Fruit fly (Drosophila melanogaster) whole organism, embryonic: ENCODE results near the gene CG7512.

Source experiments
- ATbp ChIP-seq: fragments of 200-800 bp; sonication (Bioruptor generic); optimal IDR thresholded peaks from 2 replicates; lab custom pipeline; 2017; ENCODE audit warnings: missing biosample characterization, mild to moderate bottlenecking, missing genetic modification characterization, missing genetic modification reagents
- Atf6 ChIP-seq: fragments of 200-800 bp; sonication (Bioruptor generic); IDR thresholded peaks from 2 replicates; pipeline ENCODE4 v1.3.6; 2022; ENCODE audit warnings: missing biosample characterization, missing genetic modification characterization
- CG10147 ChIP-seq: fragments of 200-800 bp; sonication (Bioruptor generic); optimal IDR thresholded peaks from 2 replicates; lab custom pipeline; 2019; ENCODE audit warnings: missing biosample characterization, mild to moderate bottlenecking, missing genetic modification characterization, moderate library complexity
- CG12299 ChIP-seq: fragments of 200-800 bp; sonication (Bioruptor generic); optimal IDR thresholded peaks from 2 replicates; lab custom pipeline; 2018; ENCODE audit warnings: missing biosample characterization, mild to moderate bottlenecking, missing genetic modification characterization
- CG12391 ChIP-seq: fragments of 200-800 bp; sonication (Bioruptor generic); optimal IDR thresholded peaks from 3 replicates; lab custom pipeline; 2018; ENCODE audit warnings: missing biosample characterization, mild to moderate bottlenecking, missing genetic modification characterization, moderate library complexity
- CG12769 ChIP-seq: fragments of 200-800 bp; sonication (Bioruptor generic); optimal IDR thresholded peaks from 2 replicates; lab custom pipeline; 2019; ENCODE audit warnings: missing biosample characterization, mild to moderate bottlenecking, missing genetic modification characterization, moderate library complexity
- CG13296 ChIP-seq: fragments of 200-800 bp; sonication (Bioruptor generic); optimal IDR thresholded peaks from 3 replicates; lab custom pipeline; 2018; ENCODE audit warnings: missing biosample characterization, mild to moderate bottlenecking, missing genetic modification characterization
- CG13424 ChIP-seq: fragments of 200-800 bp; sonication (Bioruptor generic); optimal IDR thresholded peaks from 2 replicates; lab custom pipeline; 2019; ENCODE audit warnings: missing biosample characterization, mild to moderate bottlenecking, missing genetic modification characterization, moderate library complexity
- CG13624 ChIP-seq: fragments of 200-800 bp; sonication (Bioruptor generic); optimal IDR thresholded peaks from 2 replicates; lab custom pipeline; 2016; ENCODE audit warnings: missing biosample characterization, missing genetic modification characterization
- CG13894 ChIP-seq: fragments of 200-800 bp; sonication (Bioruptor generic); optimal IDR thresholded peaks from 3 replicates; lab custom pipeline; 2018; ENCODE audit warnings: missing biosample characterization, mild to moderate bottlenecking, missing genetic modification characterization, moderate library complexity
- CG15269 ChIP-seq: fragments of 200-800 bp; sonication (Bioruptor generic); optimal IDR thresholded peaks from 2 replicates; lab custom pipeline; 2018; ENCODE audit warnings: missing biosample characterization, mild to moderate bottlenecking, missing genetic modification characterization, moderate library complexity
- CG15514 ChIP-seq: fragments of 200-800 bp; sonication (Bioruptor generic); optimal IDR thresholded peaks from 3 replicates; lab custom pipeline; 2017; ENCODE audit warnings: missing biosample characterization, missing genetic modification characterization, mild to moderate bottlenecking, moderate library complexity, missing genetic modification reagents
- CG16813 ChIP-seq: fragments of 200-800 bp; sonication (Bioruptor generic); IDR thresholded peaks from 3 replicates; pipeline ENCODE4 v1.3.6; 2022; ENCODE audit warnings: missing biosample characterization, missing genetic modification characterization; ENCODE audit not compliant: partially characterized antibody
- CG17568 ChIP-seq: fragments of 200-800 bp; sonication (Bioruptor generic); optimal IDR thresholded peaks from 2 replicates; lab custom pipeline; 2018; ENCODE audit warnings: missing biosample characterization, mild to moderate bottlenecking, missing genetic modification characterization, moderate library complexity
- CG18619 ChIP-seq: fragments of 200-800 bp; sonication (Bioruptor generic); optimal IDR thresholded peaks from 3 replicates; lab custom pipeline; 2017; ENCODE audit warnings: missing biosample characterization, mild to moderate bottlenecking, missing genetic modification characterization
- CG2678 ChIP-seq: fragments of 200-800 bp; sonication (Bioruptor generic); optimal IDR thresholded peaks from 3 replicates; lab custom pipeline; 2019; ENCODE audit warnings: missing biosample characterization, mild to moderate bottlenecking, missing genetic modification characterization, moderate library complexity
- CG6813 ChIP-seq: fragments of 200-800 bp; sonication (Bioruptor generic); optimal IDR thresholded peaks from 2 replicates; lab custom pipeline; 2017; ENCODE audit warnings: missing biosample characterization, missing genetic modification characterization, mild to moderate bottlenecking, moderate library complexity, missing genetic modification reagents
- CG7987 ChIP-seq: fragments of 200-800 bp; sonication (Bioruptor generic); optimal IDR thresholded peaks from 2 replicates; lab custom pipeline; 2018; ENCODE audit warnings: missing biosample characterization, mild to moderate bottlenecking, missing genetic modification characterization, moderate library complexity
- CG9727 ChIP-seq: fragments of 200-800 bp; sonication (Bioruptor generic); optimal IDR thresholded peaks from 3 replicates; lab custom pipeline; 2017; ENCODE audit warnings: missing biosample characterization, mild to moderate bottlenecking, missing genetic modification characterization
- Dbx ChIP-seq: fragments of 200-800 bp; sonication (Bioruptor generic); IDR thresholded peaks from 3 replicates; pipeline ENCODE4 v1.3.6; 2022; ENCODE audit warnings: missing biosample characterization, missing genetic modification characterization
- Fer1 ChIP-seq: fragments of 200-800 bp; sonication (Bioruptor generic); optimal IDR thresholded peaks from 2 replicates; lab custom pipeline; 2017; ENCODE audit warnings: missing biosample characterization, mild to moderate bottlenecking, missing genetic modification characterization
- HHEX ChIP-seq: fragments of 200-800 bp; sonication (Bioruptor generic); optimal IDR thresholded peaks from 3 replicates; lab custom pipeline; 2017; ENCODE audit warnings: missing biosample characterization, mild to moderate bottlenecking, missing genetic modification characterization, missing genetic modification reagents
- Med ChIP-seq: fragments of 200-800 bp; sonication (Bioruptor generic); peaks from one replicate; lab custom pipeline; 2016; ENCODE audit warnings: missing biosample characterization, missing genetic modification characterization, mild to moderate bottlenecking, inconsistent platforms, moderate library complexity
- Meics ChIP-seq: fragments of 200-800 bp; sonication (Bioruptor generic); optimal IDR thresholded peaks from 2 replicates; lab custom pipeline; 2017; ENCODE audit warnings: missing biosample characterization, mild to moderate bottlenecking, missing genetic modification characterization
- NFAT ChIP-seq: fragments of 200-800 bp; sonication (Bioruptor generic); IDR thresholded peaks from 2 replicates; pipeline ENCODE4 v1.3.6; 2022; ENCODE audit warnings: missing biosample characterization, missing genetic modification characterization
- Nf-YB ChIP-seq: fragments of 200-800 bp; sonication (Bioruptor generic); optimal IDR thresholded peaks from 3 replicates; lab custom pipeline; 2019; ENCODE audit warnings: missing biosample characterization, mild to moderate bottlenecking, missing genetic modification characterization, moderate library complexity
- Rfx ChIP-seq: fragments of 200-800 bp; sonication (Bioruptor generic); IDR thresholded peaks from 2 replicates; pipeline ENCODE4 v1.3.6; 2022; ENCODE audit warnings: missing biosample characterization, missing genetic modification characterization
- Ssrp ChIP-seq: fragments of 200-800 bp; sonication (Bioruptor generic); optimal IDR thresholded peaks from 2 replicates; lab custom pipeline; 2018; ENCODE audit warnings: missing biosample characterization, mild to moderate bottlenecking, missing genetic modification characterization, moderate library complexity
- Tbp ChIP-seq: fragments of >200 bp; optimal IDR thresholded peaks from 2 replicates; lab custom pipeline; 2018; ENCODE audit warnings: missing biosample characterization, missing genetic modification characterization
- Vsx1 ChIP-seq: fragments of 200-800 bp; sonication (Bioruptor generic); optimal IDR thresholded peaks from 2 replicates; lab custom pipeline; 2017; ENCODE audit warnings: missing biosample characterization, mild to moderate bottlenecking, missing genetic modification characterization, missing genetic modification reagents
- bab2 ChIP-seq: fragments of 200-800 bp; sonication (Bioruptor generic); optimal IDR thresholded peaks from 2 replicates; lab custom pipeline; 2016; ENCODE audit warnings: missing biosample characterization, missing genetic modification characterization
- bowl ChIP-seq: fragments of 200-800 bp; sonication (Bioruptor generic); IDR thresholded peaks from 2 replicates; pipeline ENCODE4 v1.3.6; 2022; ENCODE audit warnings: missing biosample characterization, missing genetic modification characterization
- chm ChIP-seq: fragments of 200-800 bp; sonication (Bioruptor generic); IDR thresholded peaks from 2 replicates; pipeline ENCODE4 v1.3.6; 2022; ENCODE audit warnings: missing biosample characterization, missing genetic modification characterization
- dmrt11E ChIP-seq: fragments of 200-800 bp; sonication (Bioruptor generic); optimal IDR thresholded peaks from 3 replicates; lab custom pipeline; 2018; ENCODE audit warnings: missing biosample characterization, mild to moderate bottlenecking, missing genetic modification characterization, moderate library complexity
- exex ChIP-seq: fragments of 200-800 bp; sonication (Bioruptor generic); optimal IDR thresholded peaks from 4 replicates; lab custom pipeline; 2018; ENCODE audit warnings: missing biosample characterization, mild to moderate bottlenecking, missing genetic modification characterization, moderate library complexity
- gcm ChIP-seq: fragments of 200-800 bp; sonication (Bioruptor generic); optimal IDR thresholded peaks from 2 replicates; lab custom pipeline; 2019; ENCODE audit warnings: missing biosample characterization, mild to moderate bottlenecking, missing genetic modification characterization, moderate library complexity
- gt ChIP-seq: fragments of 200-800 bp; sonication (Bioruptor generic); IDR thresholded peaks from 2 replicates; pipeline ENCODE4 v1.3.6; 2022; ENCODE audit warnings: missing biosample characterization, missing genetic modification characterization
- hkb ChIP-seq, 2 experiments: fragments of 200-800 bp in 1 of 2; fragments of >200 bp in 1 of 2; sonication (Bioruptor generic) in 1 of 2; IDR thresholded peaks in 1 of 2; optimal IDR thresholded peaks in 1 of 2; 2 replicates each; pipeline versions ENCODE4 v1.3.6 to Lab custom; 2017 to 2022; ENCODE audit warnings: missing biosample characterization in 1 of 2, missing genetic modification characterization in 1 of 2
- hth ChIP-seq: fragments of >200 bp; optimal IDR thresholded peaks from 2 replicates; lab custom pipeline; 2017; ENCODE audit warnings: inconsistent platforms
- kah ChIP-seq: fragments of 200-800 bp; sonication (Bioruptor generic); optimal IDR thresholded peaks from 2 replicates; lab custom pipeline; 2018; ENCODE audit warnings: missing biosample characterization, mild to moderate bottlenecking, missing genetic modification characterization
- lab ChIP-seq: fragments of 200-800 bp; sonication (Bioruptor generic); optimal IDR thresholded peaks from 3 replicates; lab custom pipeline; 2017; ENCODE audit warnings: missing biosample characterization, missing genetic modification characterization, mild to moderate bottlenecking, moderate library complexity, missing genetic modification reagents
- nau ChIP-seq: fragments of 200-800 bp; sonication (Bioruptor generic); optimal IDR thresholded peaks from 3 replicates; lab custom pipeline; 2017; ENCODE audit warnings: missing biosample characterization, mild to moderate bottlenecking, missing genetic modification characterization, missing genetic modification reagents
- odd ChIP-seq: fragments of 200-800 bp; sonication (Bioruptor generic); optimal IDR thresholded peaks from 2 replicates; lab custom pipeline; 2017; ENCODE audit warnings: missing biosample characterization, mild to moderate bottlenecking, missing genetic modification characterization
- pfk ChIP-seq: fragments of 200-800 bp; sonication (Bioruptor generic); optimal IDR thresholded peaks from 2 replicates; lab custom pipeline; 2018; ENCODE audit warnings: missing biosample characterization, mild to moderate bottlenecking, missing genetic modification characterization, moderate library complexity
- sd ChIP-seq: fragments of 200-800 bp; sonication (Bioruptor generic); optimal IDR thresholded peaks from 3 replicates; lab custom pipeline; 2018; ENCODE audit warnings: missing biosample characterization, mild to moderate bottlenecking, missing genetic modification characterization, moderate library complexity
- sob ChIP-seq: fragments of 200-800 bp; sonication (Bioruptor generic); IDR thresholded peaks from 2 replicates; pipeline ENCODE4 v1.3.6; 2022; ENCODE audit warnings: missing biosample characterization, missing genetic modification characterization
- zf30C ChIP-seq: fragments of 200-800 bp; sonication (Bioruptor generic); optimal IDR thresholded peaks from 3 replicates; lab custom pipeline; 2018; ENCODE audit warnings: missing biosample characterization, mild to moderate bottlenecking, missing genetic modification characterization
- zfh1 ChIP-seq: fragments of 200-800 bp; sonication (Bioruptor generic); IDR thresholded peaks from 3 replicates; pipeline ENCODE4 v1.3.6; 2022; ENCODE audit warnings: missing biosample characterization, missing genetic modification characterization

CG7512 gene

DNA sequence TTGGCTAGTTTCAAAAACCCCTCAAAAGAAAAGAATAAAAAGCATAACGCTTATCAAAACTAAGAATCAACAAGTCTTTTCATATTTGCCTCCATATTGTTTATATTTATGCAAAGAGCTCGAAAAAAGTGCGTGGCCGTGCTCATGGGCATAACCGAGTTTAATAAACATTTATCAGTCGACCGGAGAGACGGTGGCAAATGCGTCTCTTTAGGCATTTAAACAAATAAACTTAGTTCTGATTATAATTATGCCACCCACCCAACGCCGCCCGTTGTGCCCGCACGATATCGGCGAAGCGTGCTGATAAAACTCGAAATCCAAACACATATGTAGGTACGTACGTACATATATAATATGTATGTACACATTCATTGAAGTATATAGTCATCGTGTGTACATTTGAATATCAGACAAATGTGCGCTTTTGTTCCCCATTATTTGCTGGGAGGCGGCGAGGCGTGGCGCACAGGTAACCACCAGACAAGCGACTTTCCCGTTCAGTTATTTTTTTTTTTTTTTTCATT, 15.0 kb downstream of the CG7512 start (continued):
- TF ChIP-seq Dbx (GFP tag; lab: Robert Waterston, UW) (0 out of 3 replicates have a peak, but pooled peaks have one; percentile 16), CG12769 (tag; lab: Kevin White, UChicago) (peak; percentile 37), CG13894 (tag; lab: Kevin White, UChicago) (peak; percentile 46), hth (no peak), Ssrp (tag; lab: Kevin White, UChicago) (no peak), HHEX (GFP tag; lab: Kevin White, UChicago) (peak; percentile 27), CG13624 (GFP tag; lab: Kevin White, UChicago) (peak; percentile 15), nau (GFP tag; lab: Kevin White, UChicago) (peak; percentile 23), CG10147 (GFP tag; lab: Kevin White, UChicago) (peak; percentile 8), hkb (optimal IDR thresholded peaks at IDR 0.05; lab: Kevin White, UChicago) (no peak), hkb (GFP tag; IDR thresholded peaks at IDR 0.05; lab: Robert Waterston, UW) (0 out of 2 replicates have a peak, but pooled peaks have one; percentile 35), Atf6 (GFP tag; lab: Robert Waterston, UW) (peak; percentile 40; the same call in 1 of the 2 replicates), gcm (GFP tag; lab: Kevin White, UChicago) (peak; percentile 51), CG17568 (GFP tag; lab: Kevin White, UChicago) (peak; percentile 1), CG7987 (GFP tag; lab: Kevin White, UChicago) (peak; percentile 73), CG12391 (tag; lab: Kevin White, UChicago) (no peak), lab (GFP tag; lab: Kevin White, UChicago) (peak; percentile 73), Vsx1 (GFP tag; lab: Kevin White, UChicago) (peak; percentile 20), ATbp (GFP tag; lab: Kevin White, UChicago) (peak; percentile 61), bowl (0 out of 2 replicates have a peak, but pooled peaks have one; percentile 11), CG13424 (tag; lab: Kevin White, UChicago) (peak; percentile 14), zfh1 (GFP tag; lab: Robert Waterston, UW) (0 out of 3 replicates have a peak, but pooled peaks have one; percentile 4), CG12299 (tag; lab: Kevin White, UChicago) (peak; percentile 16), CG15514 (GFP tag; lab: Kevin White, UChicago) (peak; percentile 34), Rfx (GFP tag; lab: Robert Waterston, UW) (peak; percentile 39; the same call in 1 of the 2 replicates), Nf-YB (GFP tag; lab: Kevin White, UChicago) (no peak), CG13296 (GFP tag; lab: Kevin White, UChicago) (peak; percentile 61), odd (peak; percentile 19), CG2678 (tag; lab: Kevin White, UChicago) (peak; percentile 65), sd (tag; lab: Kevin White, UChicago) (peak; percentile 38), Meics (GFP tag; lab: Kevin White, UChicago) (peak; percentile 42), kah (peak; percentile 12), Tbp (no peak), NFAT (GFP tag; lab: Robert Waterston, UW) (no peak), pfk (GFP tag; lab: Kevin White, UChicago) (no peak), Med (peak; percentile 32), dmrt11E (tag; lab: Kevin White, UChicago) (no peak), CG9727 (GFP tag; lab: Kevin White, UChicago) (peak; percentile 21), CG18619 (GFP tag; lab: Kevin White, UChicago) (peak; percentile 3), bab2 (GFP tag; lab: Kevin White, UChicago) (no peak), CG16813 (GFP tag; lab: Robert Waterston, UW) (no peak), exex (tag; lab: Kevin White, UChicago) (peak; percentile 73), gt (GFP tag; lab: Robert Waterston, UW) (no peak), CG6813 (GFP tag; lab: Kevin White, UChicago) (peak; percentile 60), CG15269 (tag; lab: Kevin White, UChicago) (peak; percentile 25), sob (GFP tag; lab: Robert Waterston, UW) (no peak), zf30C (no peak), chm (peak; percentile 21; the same call in 1 of the 2 replicates), Fer1 (GFP tag; lab: Kevin White, UChicago) (peak; percentile 77)
